Fruit fly (Drosophila melanogaster) whole organism, pupa: ENCODE data around the gene Jarid2.

Experiments used
- CG32121 ChIP-seq: fragments of 200-800 bp; sonication (Bioruptor generic); IDR thresholded peaks from 2 replicates; pipeline ENCODE4 v1.3.6; 2022; ENCODE audit warnings: missing biosample characterization, missing genetic modification characterization
- CG9948 ChIP-seq: fragments of 200-800 bp; sonication (Bioruptor generic); optimal IDR thresholded peaks from 2 replicates; lab custom pipeline; 2018; ENCODE audit warnings: missing biosample characterization, mild to moderate bottlenecking, missing genetic modification characterization, moderate library complexity
- Snoo ChIP-seq: fragments of 200-800 bp; sonication (Bioruptor generic); optimal IDR thresholded peaks from 3 replicates; lab custom pipeline; 2017; ENCODE audit warnings: missing biosample characterization, mild to moderate bottlenecking, missing genetic modification characterization, inconsistent platforms

DNA sequence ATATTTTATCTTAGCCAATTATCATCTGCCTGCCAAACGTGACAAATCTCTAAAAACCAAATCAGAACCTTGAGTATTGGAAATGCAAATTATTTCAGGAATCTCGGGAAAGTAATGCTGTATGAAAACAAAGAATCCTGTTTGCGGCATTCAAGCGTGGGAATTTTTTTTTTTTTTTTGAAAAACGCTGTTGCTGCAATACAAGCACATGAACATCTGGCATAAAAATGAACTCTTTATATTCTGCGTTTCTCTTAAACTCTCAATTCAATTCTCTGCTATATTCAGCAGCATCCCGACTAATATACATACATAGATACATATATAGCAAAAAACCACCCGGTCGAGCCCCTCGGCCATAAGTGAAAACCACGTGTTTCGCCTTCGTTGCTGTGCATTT lies 24.5 kb downstream of the Jarid2 start:
- TF ChIP-seq CG32121 (no peak), Snoo (tag; lab: Kevin White, UChicago) (no peak), CG9948 (tag; lab: Kevin White, UChicago) (no peak)
